Worm (Caenorhabditis elegans): Measurements from ENCODE around the gene algn-1.

DNA sequence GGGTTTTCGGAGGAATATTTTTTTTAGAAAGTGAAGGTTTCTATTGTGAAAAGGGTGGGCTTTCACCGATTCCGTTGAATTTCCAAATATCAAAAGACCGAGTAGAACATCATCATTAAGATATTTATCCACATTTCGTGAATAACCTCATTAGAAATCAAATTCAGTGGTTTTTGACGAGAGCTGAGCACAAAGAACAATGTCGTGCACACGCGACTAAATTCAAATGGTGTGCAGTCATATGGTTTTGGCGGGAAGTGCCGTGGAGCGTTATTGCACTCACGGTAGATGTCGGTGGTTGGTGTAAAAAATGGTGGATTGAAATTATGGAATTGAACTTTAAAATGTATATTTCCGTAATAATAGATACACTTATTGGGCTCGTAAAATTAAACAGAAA lies 7.2 kb upstream of the algn-1 start:
- no peak for TF ChIP-seq klf-2 (GFP tag; conservative IDR thresholded peaks at IDR 0.05)
- no peak for TF ChIP-seq tab-1 (GFP tag; IDR thresholded peaks at IDR 0.05)
- TF ChIP-seq ref-1 (GFP tag; conservative IDR thresholded peaks at IDR 0.05) = no peak
- no peak for TF ChIP-seq flt-1 (GFP tag; IDR thresholded peaks at IDR 0.05)
- TF ChIP-seq cog-1 (tag; optimal IDR thresholded peaks at IDR 0.05) = no peak
- no peak for TF ChIP-seq med-1 (GFP tag; optimal IDR thresholded peaks at IDR 0.05; ENCODE audit: insufficient read depth)
- TF ChIP-seq T22C8.4 (GFP tag; IDR thresholded peaks at IDR 0.05) = no peak
- TF ChIP-seq ztf-29 (GFP tag; IDR thresholded peaks at IDR 0.05) = no peak

Measured in whole organism, midembryonic.